Fruit fly (Drosophila melanogaster): ENCODE measurements around the gene CG9270.

The CG9270 gene

dm6 chr2L:20934013-20934412, at the start of gene CG9270:
TSS of gene CG9270 (minus strand) at chr2L:20934113.
- no peak for TF ChIP-seq psq (optimal IDR thresholded peaks at IDR 0.05)
- TF ChIP-seq Dll (optimal IDR thresholded peaks at IDR 0.05) = no peak
- TF ChIP-seq EcR (GFP tag; optimal IDR thresholded peaks at IDR 0.05) = no peak
- no peak for TF ChIP-seq CG8478 (optimal IDR thresholded peaks at IDR 0.05)
- no peak for TF ChIP-seq usp (GFP tag; optimal IDR thresholded peaks at IDR 0.05)

- TF ChIP-seq usp (GFP tag; optimal IDR thresholded peaks at IDR 0.05) (no peak), EcR (GFP tag; optimal IDR thresholded peaks at IDR 0.05) (no peak), psq (optimal IDR thresholded peaks at IDR 0.05) (no peak), CG8478 (optimal IDR thresholded peaks at IDR 0.05) (no peak), pan (optimal IDR thresholded peaks at IDR 0.05) (no peak), Dll (optimal IDR thresholded peaks at IDR 0.05) (no peak)
These were observed 48.3 kb upstream of the CG9270 start for dm6 chr2L:20982242-20982641.

dm6 chr2L:20975594-20975993, 41.7 kb upstream of the CG9270 start:
- TF ChIP-seq EcR (GFP tag; optimal IDR thresholded peaks at IDR 0.05) = no peak
- no peak for TF ChIP-seq psq (optimal IDR thresholded peaks at IDR 0.05)
- TF ChIP-seq usp (GFP tag; optimal IDR thresholded peaks at IDR 0.05) = no peak

- no peak for TF ChIP-seq psq (optimal IDR thresholded peaks at IDR 0.05)
- no peak for TF ChIP-seq Dll (optimal IDR thresholded peaks at IDR 0.05)
- no peak for TF ChIP-seq usp (GFP tag; optimal IDR thresholded peaks at IDR 0.05)
- TF ChIP-seq CG8478 (optimal IDR thresholded peaks at IDR 0.05) = no peak
- TF ChIP-seq pan (optimal IDR thresholded peaks at IDR 0.05) = no peak
- TF ChIP-seq EcR (GFP tag; optimal IDR thresholded peaks at IDR 0.05) = no peak
These were observed 40.2 kb upstream of the CG9270 start for dm6 chr2L:20974037-20974646.

dm6 chr2L:20971659-20972314, 37.9 kb upstream of the CG9270 start:
- no peak for TF ChIP-seq EcR (GFP tag; optimal IDR thresholded peaks at IDR 0.05)
- no peak for TF ChIP-seq Dll (optimal IDR thresholded peaks at IDR 0.05)
- no peak for TF ChIP-seq psq (optimal IDR thresholded peaks at IDR 0.05)
- no peak for TF ChIP-seq CG8478 (optimal IDR thresholded peaks at IDR 0.05)
- TF ChIP-seq usp (GFP tag; optimal IDR thresholded peaks at IDR 0.05) = no peak
- TF ChIP-seq pan (optimal IDR thresholded peaks at IDR 0.05) = no peak

dm6 chr2L:20970792-20971191, 36.9 kb upstream of the CG9270 start:
- TF ChIP-seq EcR (GFP tag; optimal IDR thresholded peaks at IDR 0.05) = no peak
- no peak for TF ChIP-seq psq (optimal IDR thresholded peaks at IDR 0.05)
- TF ChIP-seq usp (GFP tag; optimal IDR thresholded peaks at IDR 0.05) = no peak
- TF ChIP-seq pan (optimal IDR thresholded peaks at IDR 0.05) = no peak
- no peak for TF ChIP-seq CG8478 (optimal IDR thresholded peaks at IDR 0.05)
- TF ChIP-seq Dll (optimal IDR thresholded peaks at IDR 0.05) = no peak

- no peak for TF ChIP-seq psq (optimal IDR thresholded peaks at IDR 0.05)
- no peak for TF ChIP-seq pan (optimal IDR thresholded peaks at IDR 0.05)
- no peak for TF ChIP-seq EcR (GFP tag; optimal IDR thresholded peaks at IDR 0.05)
- TF ChIP-seq CG8478 (optimal IDR thresholded peaks at IDR 0.05) = no peak
- TF ChIP-seq usp (GFP tag; optimal IDR thresholded peaks at IDR 0.05) = no peak
- no peak for TF ChIP-seq Dll (optimal IDR thresholded peaks at IDR 0.05)
These were observed 35.9 kb upstream of the CG9270 start for dm6 chr2L:20969674-20970297.

- no peak for TF ChIP-seq pan (optimal IDR thresholded peaks at IDR 0.05)
- no peak for TF ChIP-seq EcR (GFP tag; optimal IDR thresholded peaks at IDR 0.05)
- no peak for TF ChIP-seq psq (optimal IDR thresholded peaks at IDR 0.05)
- TF ChIP-seq usp (GFP tag; optimal IDR thresholded peaks at IDR 0.05) = no peak
- TF ChIP-seq Dll (optimal IDR thresholded peaks at IDR 0.05) = no peak
- no peak for TF ChIP-seq CG8478 (optimal IDR thresholded peaks at IDR 0.05)
These were observed 34.8 kb upstream of the CG9270 start for dm6 chr2L:20968727-20969126.

- TF ChIP-seq pan (optimal IDR thresholded peaks at IDR 0.05) (no peak), psq (optimal IDR thresholded peaks at IDR 0.05) (no peak), EcR (GFP tag; optimal IDR thresholded peaks at IDR 0.05) (no peak), Dll (optimal IDR thresholded peaks at IDR 0.05) (no peak), CG8478 (optimal IDR thresholded peaks at IDR 0.05) (no peak), usp (GFP tag; optimal IDR thresholded peaks at IDR 0.05) (no peak)
These were observed 31.1 kb upstream of the CG9270 start for dm6 chr2L:20965001-20965400.

- TF ChIP-seq Dll (optimal IDR thresholded peaks at IDR 0.05) (no peak), pan (optimal IDR thresholded peaks at IDR 0.05) (no peak), EcR (GFP tag; optimal IDR thresholded peaks at IDR 0.05) (no peak), usp (GFP tag; optimal IDR thresholded peaks at IDR 0.05) (no peak), CG8478 (optimal IDR thresholded peaks at IDR 0.05) (no peak), psq (optimal IDR thresholded peaks at IDR 0.05) (no peak)
These were observed 26.2 kb upstream of the CG9270 start for dm6 chr2L:20960019-20960525.

- no peak for TF ChIP-seq CG8478 (optimal IDR thresholded peaks at IDR 0.05)
- no peak for TF ChIP-seq usp (GFP tag; optimal IDR thresholded peaks at IDR 0.05)
These were observed 24.1 kb upstream of the CG9270 start for dm6 chr2L:20957968-20958367.

- no peak for TF ChIP-seq Dll (optimal IDR thresholded peaks at IDR 0.05)
- TF ChIP-seq EcR (GFP tag; optimal IDR thresholded peaks at IDR 0.05) = no peak
- no peak for TF ChIP-seq usp (GFP tag; optimal IDR thresholded peaks at IDR 0.05)
- no peak for TF ChIP-seq CG8478 (optimal IDR thresholded peaks at IDR 0.05)
- no peak for TF ChIP-seq psq (optimal IDR thresholded peaks at IDR 0.05)
- TF ChIP-seq pan (optimal IDR thresholded peaks at IDR 0.05) = no peak
These were observed 23.4 kb upstream of the CG9270 start for dm6 chr2L:20957266-20957665.

Data from whole organism.